Fruit fly (Drosophila melanogaster): ENCODE results near the gene CG4293.

Gene CG4293

DNA sequence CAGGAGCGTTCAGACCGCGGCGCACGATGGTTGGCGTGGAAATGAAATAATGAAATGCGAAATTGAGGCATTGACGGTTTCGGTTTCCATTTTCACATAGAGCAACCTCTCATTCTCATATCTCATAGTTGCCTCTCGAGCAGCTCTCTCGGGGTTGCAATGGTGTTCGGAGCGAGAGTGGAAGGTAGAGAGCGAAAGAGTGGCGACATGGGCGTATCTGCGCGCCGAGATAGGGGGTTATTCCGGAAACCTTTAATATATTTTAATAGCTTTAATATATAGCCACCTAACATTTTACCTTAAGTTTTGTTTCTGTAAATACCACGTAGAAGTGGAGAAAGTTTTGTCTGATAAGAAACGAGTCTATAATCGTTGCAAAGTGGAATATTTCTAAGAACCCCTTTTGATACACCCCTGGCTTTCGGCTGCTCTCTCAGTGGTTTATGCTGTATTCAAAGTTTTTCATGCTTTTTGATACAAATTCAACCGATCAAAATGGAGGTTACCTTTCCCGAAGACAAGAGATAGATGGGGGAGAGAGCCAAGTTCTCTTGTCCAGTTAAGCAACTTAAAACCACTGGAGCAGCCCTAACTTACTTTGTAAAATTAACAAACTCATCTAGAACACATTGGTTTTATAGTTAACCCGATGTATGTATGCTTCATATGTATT lies 6.8 kb downstream of the CG4293 start, which contains the start of gene elav:
elav (minus strand) TSS at position 48 of the 673 bp plus-strand sequence.
- peak; percentile 98 for TF ChIP-seq Ets98B (GFP tag; IDR thresholded peaks at IDR 0.05)
- peak; percentile 98 for TF ChIP-seq CG8301 (tag; optimal IDR thresholded peaks at IDR 0.05)
- TF ChIP-seq EcR (GFP tag; optimal IDR thresholded peaks at IDR 0.05) = peak; percentile 47
- peak; percentile 98 for TF ChIP-seq CG8159 (tag; optimal IDR thresholded peaks at IDR 0.05)
- TF ChIP-seq Pif1B (GFP tag; optimal IDR thresholded peaks at IDR 0.05) = peak; percentile 97
- TF ChIP-seq CG14655 (GFP tag; optimal IDR thresholded peaks at IDR 0.05) = peak; percentile 98
- peak; percentile 98 for TF ChIP-seq CG4496 (GFP tag; IDR thresholded peaks at IDR 0.05)
- peak; percentile 90 for TF ChIP-seq CG10348 (GFP tag; IDR thresholded peaks at IDR 0.05)
- peak; percentile 94 for TF ChIP-seq CG13204 (GFP tag; optimal IDR thresholded peaks at IDR 0.05)
- peak; percentile 98 for TF ChIP-seq CG15710 (tag; optimal IDR thresholded peaks at IDR 0.05)
- TF ChIP-seq CG9948 (tag; optimal IDR thresholded peaks at IDR 0.05) = peak; percentile 97
- peak; percentile 93 for TF ChIP-seq gl (tag; optimal IDR thresholded peaks at IDR 0.05)
- TF ChIP-seq CG17806 (tag; optimal IDR thresholded peaks at IDR 0.05) = peak; percentile 96
- TF ChIP-seq CG12605 (GFP tag; IDR thresholded peaks at IDR 0.05) = peak; percentile 98
- peak; percentile 85 for TF ChIP-seq rn (GFP tag; IDR thresholded peaks at IDR 0.05)
- TF ChIP-seq Snoo (tag; optimal IDR thresholded peaks at IDR 0.05) = peak; percentile 98
- peak; percentile 98 for TF ChIP-seq fd96Ca (GFP tag; IDR thresholded peaks at IDR 0.05)
- TF ChIP-seq Pif1A (GFP tag; optimal IDR thresholded peaks at IDR 0.05) = peak; percentile 98
- peak; percentile 92 for TF ChIP-seq D1 (tag; optimal IDR thresholded peaks at IDR 0.05)
- peak; percentile 95 for TF ChIP-seq CG34367 (tag; optimal IDR thresholded peaks at IDR 0.05)
- peak; percentile 98 for TF ChIP-seq CG32121 (GFP tag; IDR thresholded peaks at IDR 0.05)

DNA sequence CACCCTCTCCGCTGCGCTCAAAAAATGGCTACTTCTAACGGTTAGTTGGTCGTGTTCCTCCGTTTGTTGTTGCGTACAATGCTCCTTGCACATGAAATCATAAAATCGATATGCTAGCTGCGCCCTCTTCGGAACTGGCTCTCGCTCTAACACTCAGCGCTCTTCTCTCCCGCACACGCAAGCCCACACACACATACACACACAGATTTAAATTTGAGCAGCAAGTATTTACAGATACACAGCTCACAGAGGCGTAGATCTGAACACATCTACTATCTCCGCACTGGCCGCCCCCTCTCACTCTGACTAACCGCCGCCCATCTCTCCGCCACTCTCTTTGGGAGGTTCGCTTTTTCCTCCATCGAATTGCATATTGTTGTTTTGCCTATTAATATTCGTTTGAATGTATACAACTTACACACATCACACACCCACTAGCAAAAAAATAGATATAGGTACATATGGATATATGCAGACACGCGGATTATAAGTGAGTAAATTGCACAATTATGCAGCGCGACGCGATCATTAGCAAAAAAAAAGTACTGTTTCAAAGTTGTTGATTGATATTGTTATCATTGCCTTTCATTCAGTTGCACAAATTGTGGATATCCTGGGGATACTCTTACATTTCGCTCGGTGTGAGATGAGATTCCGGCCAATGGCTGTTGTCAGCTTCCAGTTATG lies 7.6 kb downstream of the CG4293 start:
- TF ChIP-seq CG12605 (GFP tag; IDR thresholded peaks at IDR 0.05) = peak; percentile 66; the same call in 1 of the 2 replicates
- TF ChIP-seq CG4496 (GFP tag; IDR thresholded peaks at IDR 0.05) = peak; percentile 87
- TF ChIP-seq EcR (GFP tag; optimal IDR thresholded peaks at IDR 0.05) = peak; percentile 49
- no peak for TF ChIP-seq D1 (tag; optimal IDR thresholded peaks at IDR 0.05)
- peak; percentile 45 for TF ChIP-seq CG8159 (tag; optimal IDR thresholded peaks at IDR 0.05)
- TF ChIP-seq CG32121 (GFP tag; IDR thresholded peaks at IDR 0.05) = peak; percentile 85
- peak; percentile 48 for TF ChIP-seq Pif1B (GFP tag; optimal IDR thresholded peaks at IDR 0.05)
- peak; percentile 19 for TF ChIP-seq CG17806 (tag; optimal IDR thresholded peaks at IDR 0.05)
- TF ChIP-seq CG9948 (tag; optimal IDR thresholded peaks at IDR 0.05) = peak; percentile 27
- no peak for TF ChIP-seq rn (GFP tag; IDR thresholded peaks at IDR 0.05)
- peak; percentile 92 for TF ChIP-seq Ets98B (GFP tag; IDR thresholded peaks at IDR 0.05)
- peak; percentile 88 for TF ChIP-seq fd96Ca (GFP tag; IDR thresholded peaks at IDR 0.05)
- TF ChIP-seq CG10348 (GFP tag; IDR thresholded peaks at IDR 0.05) = peak; percentile 30; the same call in 1 of the 2 replicates
- TF ChIP-seq CG8301 (tag; optimal IDR thresholded peaks at IDR 0.05) = peak; percentile 23
- TF ChIP-seq CG14655 (GFP tag; optimal IDR thresholded peaks at IDR 0.05) = peak; percentile 58
- peak; percentile 24 for TF ChIP-seq gl (tag; optimal IDR thresholded peaks at IDR 0.05)
- peak; percentile 56 for TF ChIP-seq CG13204 (GFP tag; optimal IDR thresholded peaks at IDR 0.05)
- TF ChIP-seq Pif1A (GFP tag; optimal IDR thresholded peaks at IDR 0.05) = peak; percentile 69
- TF ChIP-seq Snoo (tag; optimal IDR thresholded peaks at IDR 0.05) = peak; percentile 63
- peak; percentile 54 for TF ChIP-seq CG34367 (tag; optimal IDR thresholded peaks at IDR 0.05)
- TF ChIP-seq CG15710 (tag; optimal IDR thresholded peaks at IDR 0.05) = peak; percentile 35

DNA sequence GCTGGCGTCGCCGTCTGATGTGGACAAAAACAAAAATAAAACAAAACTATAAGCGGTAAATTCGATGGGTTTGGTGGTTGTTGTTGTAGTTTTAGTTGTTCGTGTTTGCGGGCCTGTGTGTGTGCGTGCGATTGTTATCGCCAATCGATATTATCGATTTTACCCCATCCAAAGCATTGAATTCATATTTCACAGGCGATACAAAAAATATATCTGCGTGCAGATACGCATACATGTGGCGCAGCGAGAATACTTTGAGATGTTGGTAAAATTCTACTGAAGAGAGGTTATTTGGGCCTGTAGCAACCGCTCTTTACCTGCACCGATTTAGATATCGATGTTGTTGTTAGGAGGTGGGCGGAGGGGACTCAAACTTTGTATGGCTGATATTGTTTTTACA lies 8.4 kb downstream of the CG4293 start:
- TF ChIP-seq CG34367 (tag; optimal IDR thresholded peaks at IDR 0.05) (no peak), CG13204 (GFP tag; optimal IDR thresholded peaks at IDR 0.05) (no peak), CG8301 (tag; optimal IDR thresholded peaks at IDR 0.05) (no peak), Pif1B (GFP tag; optimal IDR thresholded peaks at IDR 0.05) (no peak), EcR (GFP tag; optimal IDR thresholded peaks at IDR 0.05) (no peak), rn (GFP tag; IDR thresholded peaks at IDR 0.05) (no peak), gl (tag; optimal IDR thresholded peaks at IDR 0.05) (no peak)

DNA sequence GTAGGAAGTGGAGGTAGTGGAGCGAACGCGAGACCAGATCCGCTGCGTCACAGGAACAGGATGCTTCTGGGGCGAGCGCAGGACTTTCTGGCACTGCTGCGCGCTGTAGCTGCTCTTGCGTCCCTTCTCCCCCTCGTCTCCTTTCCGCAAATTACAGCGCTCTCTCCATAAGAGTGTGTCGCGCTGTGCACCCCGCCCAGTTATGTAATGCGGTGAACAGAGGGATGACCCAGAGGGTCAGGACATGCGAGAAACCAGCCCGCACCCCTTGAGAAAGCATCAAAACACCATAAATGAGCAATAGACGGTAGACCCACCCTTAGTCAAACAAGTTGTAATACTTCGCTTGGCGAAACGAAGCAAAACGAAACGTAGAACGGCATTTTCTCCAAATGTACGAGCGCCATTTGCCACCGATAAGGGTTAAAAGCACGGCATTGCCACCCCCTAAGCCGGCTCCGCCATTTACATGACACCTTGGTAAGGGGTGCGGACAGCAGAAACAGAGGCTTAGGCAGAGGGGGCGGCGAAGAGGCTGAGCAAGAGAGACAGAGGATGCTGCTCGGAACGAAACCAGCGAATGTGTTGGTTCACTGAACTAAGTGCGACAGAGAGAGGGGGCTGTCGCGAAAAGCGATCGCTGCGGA lies 9.8 kb downstream of the CG4293 start:
- TF ChIP-seq CG10348 (GFP tag; IDR thresholded peaks at IDR 0.05) = no peak
- TF ChIP-seq EcR (GFP tag; optimal IDR thresholded peaks at IDR 0.05) = peak; percentile 33

DNA sequence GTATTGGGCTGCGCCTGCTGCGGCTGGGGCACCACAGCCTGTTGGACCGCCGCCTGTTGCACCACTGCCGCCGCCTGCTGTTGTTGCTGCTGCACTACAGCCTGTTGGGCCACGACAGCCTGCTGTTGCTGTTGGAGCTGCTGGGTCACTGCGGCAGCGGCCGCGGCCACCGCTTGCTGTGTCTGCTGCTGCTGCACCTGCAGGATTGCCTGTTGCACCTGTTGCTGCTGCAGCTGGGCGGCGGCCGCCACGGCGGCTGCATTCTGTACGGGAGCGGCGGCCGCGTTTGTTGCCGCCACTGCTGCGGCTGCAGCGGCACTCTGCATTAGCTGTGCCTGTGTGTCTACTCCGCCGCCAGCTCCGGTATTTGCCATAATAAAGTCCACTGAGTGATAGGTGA lies 11.2 kb downstream of the CG4293 start:
- TF ChIP-seq CG8159 (tag; optimal IDR thresholded peaks at IDR 0.05) (no peak), rn (GFP tag; IDR thresholded peaks at IDR 0.05) (no peak)

DNA sequence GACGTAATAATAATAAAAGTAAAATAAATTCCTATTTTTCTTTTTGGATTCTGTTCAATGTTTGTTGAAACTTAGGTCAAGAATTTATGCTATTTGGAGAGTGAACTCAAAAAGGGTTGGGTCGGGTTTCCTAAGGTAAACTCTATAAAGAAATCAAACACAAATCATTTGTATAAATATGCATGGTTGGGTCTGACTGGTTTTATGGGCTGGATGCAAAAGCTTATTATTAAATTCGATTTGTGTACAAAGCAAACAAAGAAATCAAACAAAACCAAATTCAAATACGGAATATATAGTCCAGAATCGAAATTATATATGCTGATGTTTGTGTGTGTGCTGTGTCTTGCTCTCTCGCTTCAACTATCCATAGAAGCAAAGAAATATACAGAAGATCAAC lies 14.4 kb downstream of the CG4293 start:
- TF ChIP-seq rn (GFP tag; IDR thresholded peaks at IDR 0.05) = no peak
